Fruit fly (Drosophila melanogaster) whole organism, embryonic: ENCODE measurements around the gene CG14020.

Experiments used
- CG17186 ChIP-seq: fragments of 200-800 bp; sonication (Bioruptor generic); optimal IDR thresholded peaks from 3 replicates; lab custom pipeline; 2017; ENCODE audit warnings: missing biosample characterization, missing genetic modification reagents, missing genetic modification characterization
- CG34422 ChIP-seq: fragments of 200-800 bp; sonication (Bioruptor generic); IDR thresholded peaks from 3 replicates; pipeline ENCODE4 v1.3.6; 2022; ENCODE audit warnings: missing biosample characterization, missing genetic modification characterization
- Spps ChIP-seq: fragments of 200-800 bp; sonication (Bioruptor generic); optimal IDR thresholded peaks from 2 replicates; lab custom pipeline; 2018; ENCODE audit warnings: missing biosample characterization, mild to moderate bottlenecking, missing genetic modification characterization
- cwo ChIP-seq: fragments of 200-800 bp; sonication (Bioruptor generic); optimal IDR thresholded peaks from 3 replicates; lab custom pipeline; 2017; ENCODE audit warnings: missing biosample characterization, missing genetic modification characterization, mild to moderate bottlenecking, moderate library complexity, missing genetic modification reagents
- zfh2 ChIP-seq: fragments of 200-800 bp; sonication (Bioruptor generic); optimal IDR thresholded peaks from 2 replicates; lab custom pipeline; 2016; ENCODE audit warnings: missing biosample characterization, missing genetic modification characterization

DNA sequence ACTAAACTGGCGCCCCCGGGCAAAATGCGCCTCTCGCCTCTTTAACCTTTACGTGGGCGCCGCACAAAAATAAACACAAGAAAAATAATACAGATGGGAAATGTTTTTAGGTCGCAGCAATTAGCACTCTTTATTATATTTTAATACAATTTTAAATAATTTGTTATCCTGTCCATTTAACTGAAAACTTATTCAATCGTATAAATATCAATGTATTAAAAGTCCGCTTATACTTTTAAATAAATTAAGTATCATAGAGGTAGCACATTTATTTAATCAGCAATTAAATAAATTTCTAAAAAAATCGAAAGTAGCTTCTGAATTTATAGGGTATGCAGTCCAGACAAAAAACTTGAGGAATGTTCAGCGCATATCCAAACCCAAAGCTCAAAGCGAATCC, 10.5 kb upstream of the CG14020 start:
- TF ChIP-seq Spps (tag; lab: Kevin White, UChicago): no peak
- TF ChIP-seq cwo: no peak
- no peak for TF ChIP-seq CG34422 (GFP tag; lab: Robert Waterston, UW)
- TF ChIP-seq CG17186 (GFP tag; lab: Kevin White, UChicago): no peak
- no peak for TF ChIP-seq zfh2 (GFP tag; lab: Kevin White, UChicago)
